Worm (Caenorhabditis elegans): ENCODE results near the gene enpl-1.
"Not testable (repeated sequence)": the region's sequence is repeated elsewhere in the genome, so short reads cannot be mapped to it uniquely, and the experiment has no call there.

The enpl-1 gene

ce11 chrIV:11154425-11155114 lies 35.5 kb downstream of the enpl-1 start, which contains the start of gene C08F8.3:
TSS of gene C08F8.3 (plus strand) at chrIV:11155044.
- TF ChIP-seq daf-12 (tag; optimal IDR thresholded peaks at IDR 0.05); ceh-28 (tag; optimal IDR thresholded peaks at IDR 0.05); D1046.2 (GFP tag; IDR thresholded peaks at IDR 0.05): not testable (repeated sequence)

ce11 chrIV:11156526-11156925 lies 37.4 kb downstream of the enpl-1 start:
- no peak for TF ChIP-seq pqm-1 (tag; optimal IDR thresholded peaks at IDR 0.05)
- TF ChIP-seq egl-43 (GFP tag; IDR thresholded peaks at IDR 0.05) = no peak

- TF ChIP-seq F44E2.7 (GFP tag; IDR thresholded peaks at IDR 0.05) = no peak
Measured at ce11 chrIV:11159886-11160285, 40.8 kb downstream of the enpl-1 start, which contains the start of gene mboa-4. TSS of gene mboa-4 (minus strand) at chrIV:11159986.

- no peak for TF ChIP-seq nhr-41 (GFP tag; IDR thresholded peaks at IDR 0.05)
- no peak for TF ChIP-seq madf-9 (GFP tag; conservative IDR thresholded peaks at IDR 0.05)
Measured at ce11 chrIV:11160707-11161106, 41.6 kb downstream of the enpl-1 start, which contains the start of gene C08F8.15. TSS of gene C08F8.15 (minus strand) at chrIV:11160807.

ce11 chrIV:11162451-11162850 lies 43.4 kb downstream of the enpl-1 start, which contains the start of gene fbxb-9:
TSS of gene fbxb-9 (minus strand) at chrIV:11162551.
- TF ChIP-seq mdl-1 (tag; optimal IDR thresholded peaks at IDR 0.05) (no peak), nhr-28 (tag; optimal IDR thresholded peaks at IDR 0.05) (no peak), ZK546.5 (tag; optimal IDR thresholded peaks at IDR 0.05) (no peak), ZK337.2 (GFP tag; IDR thresholded peaks at IDR 0.05) (no peak), jun-1 (tag; optimal IDR thresholded peaks at IDR 0.05) (no peak), attf-4 (tag; optimal IDR thresholded peaks at IDR 0.05) (no peak), F37D6.2 (tag; optimal IDR thresholded peaks at IDR 0.05) (no peak), snpc-4 (tag; optimal IDR thresholded peaks at IDR 0.05) (no peak), nhr-10 (tag; optimal IDR thresholded peaks at IDR 0.05) (no peak)

- TF ChIP-seq fos-1 (tag; optimal IDR thresholded peaks at IDR 0.05) (no peak), zfp-2 (tag; optimal IDR thresholded peaks at IDR 0.05) (no peak), arid-1 (GFP tag; conservative IDR thresholded peaks at IDR 0.05) (no peak), egl-27 (tag; optimal IDR thresholded peaks at IDR 0.05) (no peak), ceh-28 (tag; optimal IDR thresholded peaks at IDR 0.05) (no peak), ZK337.2 (GFP tag; IDR thresholded peaks at IDR 0.05) (no peak), mdt-29 (GFP tag; IDR thresholded peaks at IDR 0.05) (no peak), ceh-20 (GFP tag; IDR thresholded peaks at IDR 0.05) (no peak), Y75B8A.6 (GFP tag; IDR thresholded peaks at IDR 0.05) (no peak), nhr-111 (GFP tag; optimal IDR thresholded peaks at IDR 0.05) (no peak), pqm-1 (tag; optimal IDR thresholded peaks at IDR 0.05) (no peak), php-3 (GFP tag; IDR thresholded peaks at IDR 0.05) (no peak), lir-3 (tag; optimal IDR thresholded peaks at IDR 0.05) (no peak), nhr-48 (tag; optimal IDR thresholded peaks at IDR 0.05) (no peak), ceh-62 (tag; optimal IDR thresholded peaks at IDR 0.05) (no peak), unc-39 (tag; optimal IDR thresholded peaks at IDR 0.05) (no peak)
Measured at ce11 chrIV:11164831-11165230, 45.7 kb downstream of the enpl-1 start, which contains the start of gene C08F8.6. TSS of gene C08F8.6 (minus strand) at chrIV:11164931.

- TF ChIP-seq unc-62 (GFP tag; optimal IDR thresholded peaks at IDR 0.05 in 1 of 2) = peak in 1 of 2 experiments; percentile 43
- TF ChIP-seq unc-62 (tag; optimal IDR thresholded peaks at IDR 0.05) = no peak
- TF ChIP-seq hlh-11 (tag; optimal IDR thresholded peaks at IDR 0.05) = no peak
- TF ChIP-seq aha-1 (tag) = peak; percentile 98
Measured at ce11 chrIV:11169652-11170051, 50.6 kb downstream of the enpl-1 start, which contains the start of gene nhr-67. TSS of gene nhr-67 (plus strand) at chrIV:11169748.
